Worm (Caenorhabditis elegans): ENCODE data around the gene nuo-4.

nuo-4 gene

ce11 chrIII:7184022-7184421 is 25.4 kb upstream of the nuo-4 start, which contains the start of gene yju-2 (continued):
- TF ChIP-seq hsf-1 (GFP tag; IDR thresholded peaks at IDR 0.05), result no peak

DNA sequence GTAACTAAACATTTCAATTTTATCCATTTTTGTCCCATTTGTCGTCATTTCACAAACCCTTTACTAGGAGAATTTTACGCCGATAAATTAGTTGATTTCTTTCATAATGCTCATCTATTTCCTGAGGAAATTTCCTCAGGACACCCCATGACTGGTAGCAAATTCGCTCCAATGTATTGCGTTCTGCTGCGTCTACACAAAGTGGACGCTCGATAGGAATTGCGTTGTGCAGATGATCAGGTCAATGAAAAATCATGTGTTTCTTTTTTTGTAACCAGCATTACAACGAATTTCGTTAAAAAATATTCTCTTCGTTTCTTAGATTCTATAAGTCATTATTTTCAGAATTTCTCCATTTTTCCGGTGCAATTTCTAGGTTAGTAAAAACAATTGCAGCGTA is 23.2 kb upstream of the nuo-4 start, which contains the start of gene epg-4:
TSS of gene epg-4 (plus strand) at position 346 of the 400 bp plus-strand sequence.
- TF ChIP-seq bed-2 (GFP tag; IDR thresholded peaks at IDR 0.05), result no peak
- no peak for TF ChIP-seq F39B2.1 (GFP tag; IDR thresholded peaks at IDR 0.05)
- TF ChIP-seq zfh-2 (GFP tag; conservative IDR thresholded peaks at IDR 0.05), result no peak
- peak; percentile 81 for TF ChIP-seq madf-3 (GFP tag; IDR thresholded peaks at IDR 0.05)
- TF ChIP-seq snpc-1.3 (tag; optimal IDR thresholded peaks at IDR 0.05; ENCODE audit: insufficient read depth), result no peak
- no peak for TF ChIP-seq xnd-1 (tag; optimal IDR thresholded peaks at IDR 0.05)
- TF ChIP-seq rcor-1 (GFP tag; IDR thresholded peaks at IDR 0.05), result no peak
- TF ChIP-seq Y53G8AR.9 (GFP tag; conservative IDR thresholded peaks at IDR 0.05), result 0 out of 2 replicates have a peak, but pooled peaks have one; percentile 45
- no peak for TF ChIP-seq ztf-22 (GFP tag; optimal IDR thresholded peaks at IDR 0.05)
- no peak for TF ChIP-seq nfya-2 (GFP tag; IDR thresholded peaks at IDR 0.05)
- TF ChIP-seq ztf-26 (tag; optimal IDR thresholded peaks at IDR 0.05), result no peak
- no peak for TF ChIP-seq Y53F4B.3 (GFP tag; IDR thresholded peaks at IDR 0.05)
- TF ChIP-seq F49E8.2 (tag; optimal IDR thresholded peaks at IDR 0.05; ENCODE audit: insufficient read depth), result peak; percentile 71
- no peak for TF ChIP-seq F22D6.2 (tag; optimal IDR thresholded peaks at IDR 0.05)
- peak; percentile 24 for TF ChIP-seq K12H6.12 (tag; optimal IDR thresholded peaks at IDR 0.05)
- TF ChIP-seq egl-44 (GFP tag; IDR thresholded peaks at IDR 0.05), result no peak
- peak; percentile 53 for TF ChIP-seq tbp1 (GFP tag; optimal IDR thresholded peaks at IDR 0.05)
- TF ChIP-seq dpl-1 (GFP tag; optimal IDR thresholded peaks at IDR 0.05), result no peak
- no peak for TF ChIP-seq pha-4 (tag; optimal IDR thresholded peaks at IDR 0.05)
- no peak for TF ChIP-seq mxl-1 (tag; optimal IDR thresholded peaks at IDR 0.05)
- no peak for TF ChIP-seq ztf-6 (GFP tag; IDR thresholded peaks at IDR 0.05)
- TF ChIP-seq Y95B8A.8 (GFP tag; IDR thresholded peaks at IDR 0.05), result no peak; the same call in 1 of the 2 replicates
- TF ChIP-seq F37B4.10 (GFP tag; IDR thresholded peaks at IDR 0.05), result no peak
- TF ChIP-seq hsf-1 (GFP tag; IDR thresholded peaks at IDR 0.05), result peak; percentile 54; the same call in 1 of the 2 replicates
- TF ChIP-seq chd-7 (tag; optimal IDR thresholded peaks at IDR 0.05), result no peak
- TF ChIP-seq attf-6 (GFP tag; IDR thresholded peaks at IDR 0.05), result 0 out of 2 replicates have a peak, but pooled peaks have one; percentile 31
- no peak for TF ChIP-seq sea-2 (GFP tag; IDR thresholded peaks at IDR 0.05)
- peak; percentile 62; the same call in 1 of the 2 replicates for TF ChIP-seq nfyb-1 (GFP tag; IDR thresholded peaks at IDR 0.05)
- peak; percentile 24 for TF ChIP-seq ZK185.1 (tag; optimal IDR thresholded peaks at IDR 0.05; ENCODE audit: poor library complexity, severe bottlenecking)
- no peak for TF ChIP-seq aptf-2 (GFP tag; conservative IDR thresholded peaks at IDR 0.05)
- TF ChIP-seq egl-18 (GFP tag; IDR thresholded peaks at IDR 0.05), result no peak
- peak; percentile 34 for TF ChIP-seq athp-1 (tag; optimal IDR thresholded peaks at IDR 0.05)
- TF ChIP-seq hlh-12 (tag; optimal IDR thresholded peaks at IDR 0.05), result no peak
- no peak for TF ChIP-seq mes-4 (tag; optimal IDR thresholded peaks at IDR 0.05)
- TF ChIP-seq ets-4 (GFP tag; optimal IDR thresholded peaks at IDR 0.05), result no peak
- peak; percentile 49 for TF ChIP-seq die-1 (tag; optimal IDR thresholded peaks at IDR 0.05)
- peak; percentile 28 for TF ChIP-seq nhr-90 (tag; optimal IDR thresholded peaks at IDR 0.05)
- no peak for TF ChIP-seq ceh-79 (tag; optimal IDR thresholded peaks at IDR 0.05)
- TF ChIP-seq snpc-1.1 (tag; optimal IDR thresholded peaks at IDR 0.05; ENCODE audit: insufficient read depth), result no peak
- TF ChIP-seq lsl-1 (GFP tag; optimal IDR thresholded peaks at IDR 0.05), result no peak
- peak; percentile 30 for TF ChIP-seq zim-3 (tag; optimal IDR thresholded peaks at IDR 0.05)
- TF ChIP-seq snpc-4 (GFP tag; optimal IDR thresholded peaks at IDR 0.05), result no peak
- peak in 3 of 4 experiments; percentile 3 to 25 (median 9) for TF ChIP-seq snpc-4 (tag; optimal IDR thresholded peaks at IDR 0.05)
- TF ChIP-seq ztf-3 (GFP tag; optimal IDR thresholded peaks at IDR 0.05), result no peak
- TF ChIP-seq somi-1 (GFP tag; optimal IDR thresholded peaks at IDR 0.05), result peak; percentile 0
- no peak for TF ChIP-seq bed-1 (GFP tag; IDR thresholded peaks at IDR 0.05)
- no peak for TF ChIP-seq sptf-2 (GFP tag; optimal IDR thresholded peaks at IDR 0.05)

Measured in whole organism, young adult.